Fruit fly (Drosophila melanogaster) whole organism, wandering third instar larva: Measurements from ENCODE around the gene Mettl5.

Source experiments
- Abd-B ChIP-seq: fragments of >200 bp; optimal IDR thresholded peaks from 2 replicates; lab custom pipeline; 2017; ENCODE audit warnings: missing biosample characterization, missing genetic modification characterization
- Hr78 ChIP-seq: fragments of >200 bp; optimal IDR thresholded peaks from 2 replicates; lab custom pipeline; 2017; ENCODE audit warnings: missing biosample characterization, missing genetic modification characterization
- fru ChIP-seq: fragments of 200-800 bp; sonication (Bioruptor generic); optimal IDR thresholded peaks from 3 replicates; lab custom pipeline; 2016; ENCODE audit warnings: missing biosample characterization, mild to moderate bottlenecking, missing genetic modification characterization
- jim ChIP-seq: fragments of 175-275, 200-325 bp; sonication (Bioruptor generic); optimal IDR thresholded peaks from 2 replicates; lab custom pipeline; 2016; ENCODE audit warnings: missing biosample characterization, mild to moderate bottlenecking, missing genetic modification characterization
- pan ChIP-seq: fragments of >200 bp; optimal IDR thresholded peaks from 2 replicates; lab custom pipeline; 2017
- psq ChIP-seq: fragments of 200-800 bp; sonication (Bioruptor generic); optimal IDR thresholded peaks from 3 replicates; lab custom pipeline; 2017; ENCODE audit warnings: missing biosample characterization, mild to moderate bottlenecking, missing genetic modification characterization, moderate library complexity
- sv ChIP-seq: fragments of 200-800 bp; sonication (Bioruptor generic); optimal IDR thresholded peaks from 3 replicates; lab custom pipeline; 2016; ENCODE audit warnings: missing biosample characterization, missing genetic modification characterization
- usp ChIP-seq: fragments of >200 bp; optimal IDR thresholded peaks from 2 replicates; lab custom pipeline; 2017; ENCODE audit warnings: missing biosample characterization, missing genetic modification characterization

- no peak for TF ChIP-seq jim (GFP tag; lab: Kevin White, UChicago)
- no peak for TF ChIP-seq usp
- TF ChIP-seq fru (GFP tag; lab: Kevin White, UChicago) = no peak
- TF ChIP-seq Hr78 (GFP tag; lab: Kevin White, UChicago) = no peak
- no peak for TF ChIP-seq psq (GFP tag; lab: Kevin White, UChicago)
- TF ChIP-seq pan (lab: Kevin White, UChicago) = no peak
- no peak for TF ChIP-seq sv
- no peak for TF ChIP-seq Abd-B (GFP tag; lab: Kevin White, UChicago)
Measured at dm6 chr3L:19294613-19295299, 31.2 kb downstream of the Mettl5 start.
